Fruit fly (Drosophila melanogaster) whole organism: Measurements from ENCODE around the gene ver.

Experiments used
- CG8478 ChIP-seq: fragments of >200 bp; optimal IDR thresholded peaks from 2 replicates; lab custom pipeline; 2018; ENCODE audit warnings: inconsistent platforms
- pan ChIP-seq: fragments of >200 bp; optimal IDR thresholded peaks from 2 replicates; lab custom pipeline; 2017

- TF ChIP-seq pan (lab: Kevin White, UChicago) (no peak), CG8478 (lab: Kevin White, UChicago) (no peak)
These were observed 45.6 kb upstream of the ver start for dm6 chr3L:12478229-12478628.
